Worm (Caenorhabditis elegans): ENCODE results near the gene kle-2.

The kle-2 gene

DNA sequence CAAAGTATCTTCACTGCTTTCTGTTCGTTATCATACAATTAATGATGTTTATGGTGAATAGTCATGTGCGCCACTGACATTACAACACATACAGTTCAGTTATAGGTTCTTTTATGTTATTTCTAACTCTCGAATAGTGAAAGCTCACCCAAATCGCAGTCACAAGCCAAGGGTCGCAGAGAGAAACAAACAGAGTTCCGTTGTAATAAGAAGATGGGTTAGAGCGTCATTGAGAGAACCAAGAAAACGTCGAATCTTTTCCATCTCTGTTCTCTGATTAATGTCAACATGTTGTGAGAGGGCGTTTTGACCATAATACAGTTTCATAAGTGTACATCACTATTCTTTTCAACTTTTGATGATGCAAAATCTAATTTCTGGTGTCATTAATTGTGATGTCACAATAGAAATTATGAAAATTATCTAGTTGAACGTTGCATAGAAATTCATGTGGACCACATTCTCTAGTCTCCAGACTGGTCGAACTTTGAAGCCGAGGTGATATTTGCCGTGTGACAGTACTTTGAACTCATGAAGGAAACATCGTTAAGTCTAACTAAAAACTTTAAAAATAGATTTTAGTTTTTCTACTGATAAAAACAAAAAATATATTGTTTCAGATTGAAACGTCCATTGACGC is 32.6 kb downstream of the kle-2 start:
- TF ChIP-seq ceh-16 (tag; optimal IDR thresholded peaks at IDR 0.05) (no peak), elt-2 (tag; optimal IDR thresholded peaks at IDR 0.05) (peak; percentile 54), fos-1 (tag; optimal IDR thresholded peaks at IDR 0.05) (no peak), daf-12 (tag; optimal IDR thresholded peaks at IDR 0.05) (no peak), hmg-11 (tag; optimal IDR thresholded peaks at IDR 0.05) (no peak), skn-1 (tag; optimal IDR thresholded peaks at IDR 0.05) (peak; percentile 42), mml-1 (tag; optimal IDR thresholded peaks at IDR 0.05) (no peak), lin-39 (tag; optimal IDR thresholded peaks at IDR 0.05) (peak; percentile 9), fkh-2 (tag; optimal IDR thresholded peaks at IDR 0.05) (no peak), pqm-1 (tag; optimal IDR thresholded peaks at IDR 0.05) (peak; percentile 26), ztf-4 (tag; optimal IDR thresholded peaks at IDR 0.05) (peak; percentile 19), jun-1 (tag; optimal IDR thresholded peaks at IDR 0.05) (peak; percentile 60), sea-2 (GFP tag; optimal IDR thresholded peaks at IDR 0.05) (no peak), aly-2 (tag; optimal IDR thresholded peaks at IDR 0.05) (no peak), ceh-82 (tag; optimal IDR thresholded peaks at IDR 0.05) (no peak), pha-4 (tag; optimal IDR thresholded peaks at IDR 0.05) (peak; percentile 71), nhr-43 (tag; optimal IDR thresholded peaks at IDR 0.05; ENCODE audit: poor library complexity, severe bottlenecking) (peak; percentile 15), nhr-25 (tag; optimal IDR thresholded peaks at IDR 0.05) (peak; percentile 24), nfya-1 (tag; optimal IDR thresholded peaks at IDR 0.05; ENCODE audit: insufficient read depth) (no peak), elt-3 (tag; optimal IDR thresholded peaks at IDR 0.05) (no peak)

DNA sequence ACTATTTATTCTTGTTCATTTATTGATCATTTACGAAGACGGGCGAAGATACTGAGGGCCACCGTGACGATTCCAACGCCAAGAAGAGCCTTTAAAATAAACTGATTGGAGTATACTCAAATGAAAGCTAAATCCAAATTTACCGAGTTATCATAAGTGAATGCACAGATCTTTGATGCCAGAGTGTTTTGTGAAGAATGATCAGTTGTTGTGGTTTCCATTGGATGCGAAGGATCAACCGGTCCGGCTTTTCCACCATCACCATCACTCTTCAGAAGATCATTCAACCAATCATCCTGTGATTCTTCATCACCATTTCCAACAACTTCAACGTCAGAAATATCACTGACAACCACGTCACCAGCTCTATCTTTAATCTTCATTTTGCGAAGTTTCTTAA is 35.7 kb downstream of the kle-2 start:
- TF ChIP-seq lsy-12 (tag; optimal IDR thresholded peaks at IDR 0.05) (peak; percentile 14), nfya-1 (tag; optimal IDR thresholded peaks at IDR 0.05; ENCODE audit: insufficient read depth) (no peak), R02D3.7 (tag; optimal IDR thresholded peaks at IDR 0.05) (peak; percentile 22), ama-1 (optimal IDR thresholded peaks at IDR 0.05) (peak; percentile 65), elt-2 (tag; optimal IDR thresholded peaks at IDR 0.05) (peak; percentile 19), egl-5 (tag; optimal IDR thresholded peaks at IDR 0.05) (no peak), nhr-43 (tag; optimal IDR thresholded peaks at IDR 0.05; ENCODE audit: poor library complexity, severe bottlenecking) (peak; percentile 28)

DNA sequence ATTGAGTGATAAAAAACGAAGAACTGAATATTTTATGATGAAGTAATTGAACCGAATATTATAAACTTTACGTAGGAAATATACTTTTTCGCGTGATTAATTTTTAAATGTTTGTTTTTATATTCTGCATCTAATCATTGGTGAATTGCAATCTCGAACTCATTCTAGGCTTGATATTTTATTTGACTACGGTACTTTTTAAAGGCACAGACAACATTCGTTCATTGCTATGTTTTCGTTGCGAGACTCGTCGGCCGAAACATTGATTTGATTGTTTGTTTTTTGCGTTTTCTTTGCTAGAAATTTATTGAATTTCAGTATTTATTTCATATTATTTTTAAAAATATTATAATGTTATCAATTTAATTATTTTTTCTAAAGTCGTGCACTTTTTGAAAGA is 36.3 kb downstream of the kle-2 start, which contains the start of gene C06G4.4:
TSS of gene C06G4.4 (minus strand) at position 36 of the 400 bp plus-strand sequence.
- TF ChIP-seq egl-5 (tag; optimal IDR thresholded peaks at IDR 0.05) (no peak), nhr-12 (tag; optimal IDR thresholded peaks at IDR 0.05) (no peak), skn-1 (tag; optimal IDR thresholded peaks at IDR 0.05) (no peak), nhr-67 (tag; optimal IDR thresholded peaks at IDR 0.05) (no peak), nfya-1 (tag; optimal IDR thresholded peaks at IDR 0.05; ENCODE audit: insufficient read depth) (no peak), lin-39 (tag; optimal IDR thresholded peaks at IDR 0.05) (no peak), pha-4 (tag; optimal IDR thresholded peaks at IDR 0.05) (no peak), tbx-2 (tag; optimal IDR thresholded peaks at IDR 0.05) (no peak), nhr-77 (tag; optimal IDR thresholded peaks at IDR 0.05) (no peak), nhr-43 (tag; optimal IDR thresholded peaks at IDR 0.05; ENCODE audit: poor library complexity, severe bottlenecking) (no peak), zag-1 (tag; optimal IDR thresholded peaks at IDR 0.05) (no peak), ama-1 (optimal IDR thresholded peaks at IDR 0.05) (no peak), ztf-4 (tag; optimal IDR thresholded peaks at IDR 0.05) (no peak), ZK546.5 (tag; optimal IDR thresholded peaks at IDR 0.05) (no peak)

DNA sequence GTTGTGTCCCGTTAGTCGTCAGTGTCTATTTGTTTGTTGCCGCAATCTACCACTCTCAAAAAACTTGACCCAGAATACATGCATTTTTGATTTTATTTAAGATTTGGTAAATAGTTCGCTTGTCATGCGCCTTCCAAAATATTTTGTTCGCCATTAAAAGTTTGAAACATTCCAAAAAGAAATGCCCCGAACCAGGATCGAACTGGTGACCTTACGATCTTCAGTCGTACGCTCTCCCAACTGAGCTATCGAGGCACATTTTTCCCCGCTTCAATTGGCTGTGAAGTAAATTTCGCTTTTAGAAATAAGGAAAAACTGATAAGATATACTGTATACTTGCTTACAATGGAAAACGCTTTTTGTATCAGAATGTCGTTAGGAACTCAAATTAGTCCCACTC is 36.8 kb downstream of the kle-2 start:
- TF ChIP-seq nhr-43 (tag; optimal IDR thresholded peaks at IDR 0.05; ENCODE audit: poor library complexity, severe bottlenecking), result no peak
- peak; percentile 42 for TF ChIP-seq ama-1 (optimal IDR thresholded peaks at IDR 0.05)

DNA sequence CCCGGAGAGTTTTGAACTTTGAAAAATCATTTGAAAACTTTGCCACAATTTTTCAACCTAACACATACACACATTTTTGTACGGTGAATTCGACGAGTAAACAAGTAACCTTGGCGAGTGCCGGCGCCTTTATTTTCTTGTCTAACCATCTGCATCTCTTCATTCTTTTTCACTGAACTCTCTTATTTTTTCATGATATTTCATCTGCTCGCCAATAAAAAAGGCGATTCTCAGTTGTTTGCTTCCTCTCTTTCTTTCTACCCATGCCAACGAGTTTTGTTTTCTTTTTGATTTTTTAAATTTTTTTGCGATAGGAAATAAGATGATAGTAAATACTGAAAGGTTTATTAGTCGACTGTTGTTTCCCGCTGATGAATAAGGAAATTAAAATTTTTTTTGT is 37.2 kb downstream of the kle-2 start:
- no peak for TF ChIP-seq lsy-12 (tag; optimal IDR thresholded peaks at IDR 0.05)
- no peak for TF ChIP-seq nhr-28 (tag; optimal IDR thresholded peaks at IDR 0.05)
- TF ChIP-seq nhr-25 (tag; optimal IDR thresholded peaks at IDR 0.05), result peak; percentile 71
- peak; percentile 64 for TF ChIP-seq egl-5 (tag; optimal IDR thresholded peaks at IDR 0.05)
- TF ChIP-seq tbx-2 (tag; optimal IDR thresholded peaks at IDR 0.05), result no peak
- TF ChIP-seq nfya-1 (tag; optimal IDR thresholded peaks at IDR 0.05; ENCODE audit: insufficient read depth), result peak; percentile 57
- peak; percentile 43 for TF ChIP-seq hmg-11 (tag; optimal IDR thresholded peaks at IDR 0.05)
- TF ChIP-seq elt-2 (tag; optimal IDR thresholded peaks at IDR 0.05), result peak; percentile 63
- peak; percentile 10 for TF ChIP-seq lin-15B (tag; optimal IDR thresholded peaks at IDR 0.05)
- TF ChIP-seq pha-4 (tag; optimal IDR thresholded peaks at IDR 0.05), result peak; percentile 95
